Fruit fly (Drosophila melanogaster): Measurements from ENCODE around the gene Ag5r.

Gene Ag5r

dm6 chrX:14812239-14812638 is 25.9 kb upstream of the Ag5r start (continued):
- TF ChIP-seq CG7786 (GFP tag; optimal IDR thresholded peaks at IDR 0.05): no peak
- TF ChIP-seq CG10462 (GFP tag; optimal IDR thresholded peaks at IDR 0.05): no peak
- TF ChIP-seq CG8765 (GFP tag; IDR thresholded peaks at IDR 0.05): no peak
- TF ChIP-seq usp (GFP tag; optimal IDR thresholded peaks at IDR 0.05): no peak
- no peak for TF ChIP-seq cwo (GFP tag; optimal IDR thresholded peaks at IDR 0.05)
- no peak for TF ChIP-seq CG15011 (GFP tag; optimal IDR thresholded peaks at IDR 0.05)
- no peak for TF ChIP-seq CHES-1-like (GFP tag; optimal IDR thresholded peaks at IDR 0.05)
- peak; percentile 4 for TF ChIP-seq Oli (tag; optimal IDR thresholded peaks at IDR 0.05)
- TF ChIP-seq Usf (GFP tag; optimal IDR thresholded peaks at IDR 0.05): no peak
- TF ChIP-seq Hr51 (GFP tag; optimal IDR thresholded peaks at IDR 0.05): peak in 1 of 2 experiments; percentile 23
- TF ChIP-seq tgo (GFP tag; IDR thresholded peaks at IDR 0.05): no peak
- no peak for TF ChIP-seq CG11696 (GFP tag; IDR thresholded peaks at IDR 0.05)
- TF ChIP-seq hkb (optimal IDR thresholded peaks at IDR 0.05): no peak
- TF ChIP-seq hkb (GFP tag; IDR thresholded peaks at IDR 0.05): peak; percentile 56; the same call in 1 of the 2 replicates
- TF ChIP-seq CG31388 (GFP tag; optimal IDR thresholded peaks at IDR 0.05): no peak
- TF ChIP-seq zen (tag; optimal IDR thresholded peaks at IDR 0.05): no peak
- TF ChIP-seq HHEX (GFP tag; optimal IDR thresholded peaks at IDR 0.05): no peak
- TF ChIP-seq CG2116 (GFP tag; optimal IDR thresholded peaks at IDR 0.05): no peak
- no peak for TF ChIP-seq Gsc (GFP tag; IDR thresholded peaks at IDR 0.05)
- no peak for TF ChIP-seq CG10431 (GFP tag; optimal IDR thresholded peaks at IDR 0.05)
- no peak for TF ChIP-seq fd96Cb (tag; optimal IDR thresholded peaks at IDR 0.05)
- peak; percentile 54 for TF ChIP-seq slbo (GFP tag; IDR thresholded peaks at IDR 0.05)
- TF ChIP-seq CG10959 (GFP tag; IDR thresholded peaks at IDR 0.05): no peak
- no peak for TF ChIP-seq Side (GFP tag; optimal IDR thresholded peaks at IDR 0.05)
- no peak for TF ChIP-seq nom (GFP tag; optimal IDR thresholded peaks at IDR 0.05)
- no peak for TF ChIP-seq CG7928 (GFP tag; optimal IDR thresholded peaks at IDR 0.05)
- TF ChIP-seq CG11504 (tag; optimal IDR thresholded peaks at IDR 0.05): peak; percentile 17
- TF ChIP-seq pb (GFP tag; optimal IDR thresholded peaks at IDR 0.05): no peak
- TF ChIP-seq ab (GFP tag; optimal IDR thresholded peaks at IDR 0.05): no peak
- 0 out of 3 replicates have a peak, but pooled peaks have one; percentile 36 for TF ChIP-seq zfh1 (GFP tag; IDR thresholded peaks at IDR 0.05)
- no peak for TF ChIP-seq kni (GFP tag; optimal IDR thresholded peaks at IDR 0.05)
- TF ChIP-seq Gug (GFP tag; IDR thresholded peaks at IDR 0.05): no peak
- no peak for TF ChIP-seq Ets65A (GFP tag)
- no peak for TF ChIP-seq Hr3 (GFP tag; optimal IDR thresholded peaks at IDR 0.05)
- no peak for TF ChIP-seq CG12236 (GFP tag; optimal IDR thresholded peaks at IDR 0.05)
- TF ChIP-seq repo (GFP tag; optimal IDR thresholded peaks at IDR 0.05): no peak
- TF ChIP-seq Kr (GFP tag; optimal IDR thresholded peaks at IDR 0.05): no peak
- peak; percentile 12 for TF ChIP-seq CG2120 (GFP tag; optimal IDR thresholded peaks at IDR 0.05)
- no peak for TF ChIP-seq Ravus (GFP tag; IDR thresholded peaks at IDR 0.05)
- TF ChIP-seq row (GFP tag; IDR thresholded peaks at IDR 0.05): peak; percentile 50; the same call in 2 of the 3 replicates
- no peak for TF ChIP-seq chn (GFP tag; optimal IDR thresholded peaks at IDR 0.05)
- no peak for TF ChIP-seq Bdp1 (GFP tag; optimal IDR thresholded peaks at IDR 0.05)
- TF ChIP-seq wdn (GFP tag; IDR thresholded peaks at IDR 0.05): peak; percentile 12; the same call in 1 of the 2 replicates
- TF ChIP-seq CG17328 (GFP tag; IDR thresholded peaks at IDR 0.05): 0 out of 2 replicates have a peak, but pooled peaks have one; percentile 19
- TF ChIP-seq CG10321 (GFP tag; IDR thresholded peaks at IDR 0.05): no peak
- no peak for TF ChIP-seq ssp (GFP tag; IDR thresholded peaks at IDR 0.05)
- no peak for TF ChIP-seq CkIIα-i1 (GFP tag; IDR thresholded peaks at IDR 0.05)
- TF ChIP-seq CG16815 (GFP tag; optimal IDR thresholded peaks at IDR 0.05): no peak
- no peak for TF ChIP-seq CG10654 (GFP tag; optimal IDR thresholded peaks at IDR 0.05)
- TF ChIP-seq Dip3 (GFP tag; optimal IDR thresholded peaks at IDR 0.05): no peak
- TF ChIP-seq Hr78 (GFP tag; optimal IDR thresholded peaks at IDR 0.05): no peak
